Fruit fly (Drosophila melanogaster) whole organism, embryonic: ENCODE measurements around the gene Src64B.

Experiments used
- ATbp ChIP-seq: fragments of 200-800 bp; sonication (Bioruptor generic); optimal IDR thresholded peaks from 2 replicates; lab custom pipeline; 2017; ENCODE audit warnings: missing biosample characterization, mild to moderate bottlenecking, missing genetic modification characterization, missing genetic modification reagents
- Abd-B ChIP-seq: fragments of 200-800 bp; sonication (Bioruptor generic); optimal IDR thresholded peaks from 2 replicates; lab custom pipeline; 2018; ENCODE audit warnings: missing biosample characterization, mild to moderate bottlenecking, missing genetic modification characterization, moderate library complexity
- Aef1 ChIP-seq: fragments of 200-800 bp; sonication (Bioruptor generic); IDR thresholded peaks from 3 replicates; pipeline ENCODE4 v1.3.6; 2022; ENCODE audit warnings: missing biosample characterization, missing genetic modification characterization
- Blimp-1 ChIP-seq: fragments of 200-800 bp; sonication (Bioruptor generic); optimal IDR thresholded peaks from 3 replicates; lab custom pipeline; 2018; ENCODE audit warnings: missing biosample characterization, missing genetic modification characterization, mild to moderate bottlenecking, moderate library complexity, missing genetic modification reagents
- Bteb2 ChIP-seq: fragments of 200-800 bp; sonication (Bioruptor generic); optimal IDR thresholded peaks from 2 replicates; lab custom pipeline; 2016; ENCODE audit warnings: missing biosample characterization, missing genetic modification characterization
- CG11085 ChIP-seq: fragments of 200-800 bp; sonication (Bioruptor generic); IDR thresholded peaks from 2 replicates; pipeline ENCODE4 v1.3.6; 2022; ENCODE audit warnings: missing biosample characterization, missing genetic modification characterization
- CG11504 ChIP-seq: fragments of 200-800 bp; sonication (Bioruptor generic); optimal IDR thresholded peaks from 3 replicates; lab custom pipeline; 2019; ENCODE audit warnings: missing biosample characterization, mild to moderate bottlenecking, missing genetic modification characterization, moderate library complexity
- CG1233 ChIP-seq: fragments of 200-800 bp; sonication (Bioruptor generic); optimal IDR thresholded peaks from 4 replicates; lab custom pipeline; 2018; ENCODE audit warnings: missing biosample characterization, mild to moderate bottlenecking, missing genetic modification characterization
- CG13424 ChIP-seq: fragments of 200-800 bp; sonication (Bioruptor generic); optimal IDR thresholded peaks from 2 replicates; lab custom pipeline; 2019; ENCODE audit warnings: missing biosample characterization, mild to moderate bottlenecking, missing genetic modification characterization, moderate library complexity
- CG1529 ChIP-seq: fragments of 200-800 bp; sonication (Bioruptor generic); optimal IDR thresholded peaks from 3 replicates; lab custom pipeline; 2018; ENCODE audit warnings: missing biosample characterization, missing genetic modification characterization
- CG15479 ChIP-seq: fragments of 200-800 bp; sonication (Bioruptor generic); optimal IDR thresholded peaks from 3 replicates; lab custom pipeline; 2019; ENCODE audit warnings: missing biosample characterization, mild to moderate bottlenecking, missing genetic modification characterization, moderate library complexity
- CG15514 ChIP-seq: fragments of 200-800 bp; sonication (Bioruptor generic); optimal IDR thresholded peaks from 3 replicates; lab custom pipeline; 2017; ENCODE audit warnings: missing biosample characterization, missing genetic modification characterization, mild to moderate bottlenecking, moderate library complexity, missing genetic modification reagents
- CG16815 ChIP-seq: fragments of 200-800 bp; sonication (Bioruptor generic); optimal IDR thresholded peaks from 3 replicates; lab custom pipeline; 2017; ENCODE audit warnings: missing biosample characterization, mild to moderate bottlenecking, missing genetic modification characterization
- CG2712 ChIP-seq: fragments of 200-800 bp; optimal IDR thresholded peaks from 3 replicates; lab custom pipeline; 2019; ENCODE audit warnings: missing biosample characterization, mild to moderate bottlenecking, missing genetic modification characterization, moderate library complexity
- CG2889 ChIP-seq: fragments of 200-800 bp; sonication (Bioruptor generic); IDR thresholded peaks from 3 replicates; pipeline ENCODE4 v1.3.6; 2022; ENCODE audit warnings: missing biosample characterization, missing genetic modification characterization
- CG31441 ChIP-seq: fragments of 200-800 bp; sonication (Bioruptor generic); IDR thresholded peaks from 2 replicates; pipeline ENCODE4 v1.3.6; 2022; ENCODE audit warnings: missing biosample characterization, missing genetic modification characterization
- CG32767 ChIP-seq: fragments of 200-800 bp; sonication (Bioruptor generic); IDR thresholded peaks from 2 replicates; pipeline ENCODE4 v1.3.6; 2022; ENCODE audit warnings: missing biosample characterization, missing genetic modification characterization
- CG34422 ChIP-seq: fragments of 200-800 bp; sonication (Bioruptor generic); IDR thresholded peaks from 3 replicates; pipeline ENCODE4 v1.3.6; 2022; ENCODE audit warnings: missing biosample characterization, missing genetic modification characterization
- CG6254 ChIP-seq: fragments of 200-800 bp; sonication (Bioruptor generic); optimal IDR thresholded peaks from 3 replicates; lab custom pipeline; 2017; ENCODE audit warnings: mild to moderate bottlenecking, missing biosample characterization, missing genetic modification reagents, missing genetic modification characterization
- CG7372 ChIP-seq: fragments of 200-800 bp; sonication (Bioruptor generic); IDR thresholded peaks from 2 replicates; pipeline ENCODE4 v1.3.6; 2022; ENCODE audit warnings: missing biosample characterization, missing genetic modification characterization
- CrebB ChIP-seq: fragments of 200-800 bp; sonication (Bioruptor generic); optimal IDR thresholded peaks from 3 replicates; lab custom pipeline; 2018; ENCODE audit warnings: missing biosample characterization, mild to moderate bottlenecking, missing genetic modification characterization
- Dbx ChIP-seq: fragments of 200-800 bp; sonication (Bioruptor generic); IDR thresholded peaks from 3 replicates; pipeline ENCODE4 v1.3.6; 2022; ENCODE audit warnings: missing biosample characterization, missing genetic modification characterization
- Dek ChIP-seq: fragments of 200-800 bp; sonication (Bioruptor generic); optimal IDR thresholded peaks from 3 replicates; lab custom pipeline; 2019; ENCODE audit warnings: missing biosample characterization, mild to moderate bottlenecking, missing genetic modification characterization, moderate library complexity
- Fer3 ChIP-seq: fragments of 200-800 bp; sonication (Bioruptor generic); optimal IDR thresholded peaks from 2 replicates; lab custom pipeline; 2018; ENCODE audit warnings: missing biosample characterization, mild to moderate bottlenecking, missing genetic modification characterization, moderate library complexity
- Gug ChIP-seq: fragments of 200-800 bp; sonication (Bioruptor generic); IDR thresholded peaks from 4 replicates; pipeline ENCODE4 v1.3.6; 2022; ENCODE audit warnings: missing biosample characterization, missing genetic modification characterization
- Med ChIP-seq: fragments of 200-800 bp; sonication (Bioruptor generic); peaks from one replicate; lab custom pipeline; 2016; ENCODE audit warnings: missing biosample characterization, missing genetic modification characterization, mild to moderate bottlenecking, inconsistent platforms, moderate library complexity
- NFAT ChIP-seq: fragments of 200-800 bp; sonication (Bioruptor generic); IDR thresholded peaks from 2 replicates; pipeline ENCODE4 v1.3.6; 2022; ENCODE audit warnings: missing biosample characterization, missing genetic modification characterization
- Nf-YA ChIP-seq: fragments of 200-800 bp; sonication (Bioruptor generic); IDR thresholded peaks from 2 replicates; pipeline ENCODE4 v1.3.6; 2022; ENCODE audit warnings: missing biosample characterization, missing genetic modification characterization
- Nf-YC ChIP-seq: fragments of 200-800 bp; optimal IDR thresholded peaks from 3 replicates; lab custom pipeline; 2019; ENCODE audit warnings: missing biosample characterization, mild to moderate bottlenecking, missing genetic modification characterization, moderate library complexity
- Oli ChIP-seq: fragments of 200-800 bp; sonication (Bioruptor generic); optimal IDR thresholded peaks from 2 replicates; lab custom pipeline; 2018; ENCODE audit warnings: missing biosample characterization, mild to moderate bottlenecking, missing genetic modification characterization, moderate library complexity
- Opbp ChIP-seq: fragments of 200-800 bp; sonication (Bioruptor generic); IDR thresholded peaks from 3 replicates; pipeline ENCODE4 v1.3.6; 2022; ENCODE audit warnings: missing biosample characterization, missing genetic modification characterization; ENCODE audit not compliant: partially characterized antibody
- Ptx1 ChIP-seq: fragments of 200-800 bp; sonication (Bioruptor generic); IDR thresholded peaks from 2 replicates; pipeline ENCODE4 v1.3.6; 2022; ENCODE audit warnings: missing biosample characterization, missing genetic modification characterization
- Sox102F ChIP-seq: fragments of 200-800 bp; sonication (Bioruptor generic); optimal IDR thresholded peaks from 2 replicates; lab custom pipeline; 2018; ENCODE audit warnings: missing biosample characterization, mild to moderate bottlenecking, missing genetic modification characterization, moderate library complexity
- cas ChIP-seq: fragments of 200-800 bp; sonication (Bioruptor generic); IDR thresholded peaks from 2 replicates; pipeline ENCODE4 v1.3.6; 2022; ENCODE audit warnings: missing biosample characterization, missing genetic modification characterization
- chinmo ChIP-seq: fragments of 200-800 bp; sonication (Bioruptor generic); IDR thresholded peaks from 4 replicates; pipeline ENCODE4 v1.3.6; 2022; ENCODE audit warnings: missing biosample characterization, missing genetic modification characterization; ENCODE audit not compliant: partially characterized antibody
- ci ChIP-seq: fragments of 200-800 bp; sonication (Bioruptor generic); IDR thresholded peaks from 3 replicates; pipeline ENCODE4 v1.3.6; 2022; ENCODE audit warnings: missing biosample characterization, missing genetic modification characterization
- corto ChIP-seq: fragments of 200-800 bp; sonication (Bioruptor generic); optimal IDR thresholded peaks from 2 replicates; lab custom pipeline; 2016; ENCODE audit warnings: missing biosample characterization, mild to moderate bottlenecking, missing genetic modification characterization, moderate library complexity
- croc ChIP-seq: fragments of 200-800 bp; sonication (Bioruptor generic); conservative IDR thresholded peaks from 3 replicates; pipeline ENCODE4 v1.3.6; 2022; ENCODE audit warnings: missing biosample characterization, missing genetic modification characterization
- dmrt11E ChIP-seq: fragments of 200-800 bp; sonication (Bioruptor generic); optimal IDR thresholded peaks from 3 replicates; lab custom pipeline; 2018; ENCODE audit warnings: missing biosample characterization, mild to moderate bottlenecking, missing genetic modification characterization, moderate library complexity
- dpn ChIP-seq, 2 experiments: fragments of 200-800 bp; sonication (Bioruptor generic); optimal IDR thresholded peaks; 3 replicates each; lab custom pipeline; 2016; ENCODE audit warnings: missing biosample characterization in 2 of 2, missing genetic modification characterization in 2 of 2
- ewg ChIP-seq: fragments of 200-800 bp; sonication (Bioruptor generic); optimal IDR thresholded peaks from 3 replicates; lab custom pipeline; 2017; ENCODE audit warnings: mild to moderate bottlenecking, missing biosample characterization, missing genetic modification reagents, missing genetic modification characterization
- gem ChIP-seq: fragments of 200-800 bp; sonication (Bioruptor generic); optimal IDR thresholded peaks from 2 replicates; lab custom pipeline; 2019; ENCODE audit warnings: missing biosample characterization, mild to moderate bottlenecking, missing genetic modification characterization, moderate library complexity
- ham ChIP-seq: fragments of 200-800 bp; sonication (Bioruptor generic); IDR thresholded peaks from 2 replicates; pipeline ENCODE4 v1.3.6; 2022; ENCODE audit warnings: missing biosample characterization, missing genetic modification characterization
- hbn ChIP-seq: fragments of 200-800 bp; sonication (Bioruptor generic); IDR thresholded peaks from 2 replicates; pipeline ENCODE4 v1.3.6; 2022; ENCODE audit warnings: missing biosample characterization, missing genetic modification characterization; ENCODE audit not compliant: partially characterized antibody
- her ChIP-seq: fragments of 200-800 bp; sonication (Bioruptor generic); optimal IDR thresholded peaks from 2 replicates; lab custom pipeline; 2016; ENCODE audit warnings: missing biosample characterization, missing genetic modification characterization
- lmd ChIP-seq: fragments of 200-800 bp; sonication (Bioruptor generic); IDR thresholded peaks from 2 replicates; pipeline ENCODE4 v1.3.6; 2022; ENCODE audit warnings: missing biosample characterization, missing genetic modification characterization
- pho ChIP-seq: fragments of 200-800 bp; sonication (Bioruptor generic); optimal IDR thresholded peaks from 2 replicates; lab custom pipeline; 2016; ENCODE audit warnings: missing biosample characterization, missing genetic modification characterization
- phol ChIP-seq: fragments of 200-800 bp; sonication (Bioruptor generic); optimal IDR thresholded peaks from 3 replicates; lab custom pipeline; 2018; ENCODE audit warnings: missing biosample characterization, mild to moderate bottlenecking, missing genetic modification characterization, moderate library complexity
- sens-2 ChIP-seq: fragments of 200-800 bp; sonication (Bioruptor generic); IDR thresholded peaks from 2 replicates; pipeline ENCODE4 v1.3.6; 2022; ENCODE audit warnings: missing biosample characterization, missing genetic modification characterization
- toy ChIP-seq: fragments of 200-800 bp; sonication (Bioruptor generic); IDR thresholded peaks from 2 replicates; pipeline ENCODE4 v1.3.6; 2022; ENCODE audit warnings: missing biosample characterization, missing genetic modification characterization
- zen ChIP-seq: fragments of 200-800 bp; sonication (Bioruptor generic); optimal IDR thresholded peaks from 3 replicates; lab custom pipeline; 2018; ENCODE audit warnings: missing biosample characterization, mild to moderate bottlenecking, missing genetic modification characterization, moderate library complexity

The Src64B gene

dm6 chr3L:4623870-4624269 is 2.1 kb downstream of the Src64B start (continued):
- TF ChIP-seq Blimp-1 (GFP tag; lab: Kevin White, UChicago) = peak; percentile 18
- 0 out of 2 replicates have a peak, but pooled peaks have one; percentile 28 for TF ChIP-seq sens-2
- no peak for TF ChIP-seq ATbp (GFP tag; lab: Kevin White, UChicago)
- TF ChIP-seq gem (tag; lab: Kevin White, UChicago) = peak; percentile 34
- TF ChIP-seq dmrt11E (tag; lab: Kevin White, UChicago) = peak; percentile 14
- TF ChIP-seq Dek (tag; lab: Kevin White, UChicago) = no peak
- TF ChIP-seq CG15479 = no peak
- no peak for TF ChIP-seq corto
- no peak for TF ChIP-seq ham
- peak; percentile 48 for TF ChIP-seq CG2712
- 0 out of 2 replicates have a peak, but pooled peaks have one; percentile 23 for TF ChIP-seq CG31441 (GFP tag; lab: Robert Waterston, UW)
- no peak for TF ChIP-seq Aef1 (GFP tag; lab: Robert Waterston, UW)
- no peak for TF ChIP-seq cas
- TF ChIP-seq Sox102F (GFP tag; lab: Kevin White, UChicago) = peak; percentile 40
- no peak for TF ChIP-seq CG13424 (tag; lab: Kevin White, UChicago)
- TF ChIP-seq Opbp (GFP tag; lab: Robert Waterston, UW) = no peak
- peak; percentile 47 for TF ChIP-seq Ptx1 (GFP tag; lab: Robert Waterston, UW)
- peak in 1 of 2 experiments; percentile 12 for TF ChIP-seq dpn (GFP tag; optimal IDR thresholded peaks at IDR 0.05; lab: Kevin White, UChicago)
- no peak for TF ChIP-seq pho (GFP tag; lab: Kevin White, UChicago)
- no peak for TF ChIP-seq CrebB (tag; lab: Kevin White, UChicago)
- TF ChIP-seq Fer3 (tag; lab: Kevin White, UChicago) = no peak
- peak; percentile 11; the same call in 1 of the 2 replicates for TF ChIP-seq lmd (GFP tag; lab: Robert Waterston, UW)
- peak; percentile 58 for TF ChIP-seq Med (GFP tag; lab: Kevin White, UChicago)
- TF ChIP-seq zen (tag; lab: Kevin White, UChicago) = no peak
- TF ChIP-seq toy (GFP tag; lab: Robert Waterston, UW) = no peak
- TF ChIP-seq CG32767 = no peak
- TF ChIP-seq Bteb2 (GFP tag; lab: Kevin White, UChicago) = no peak
- no peak; the same call in 2 of the 3 replicates for TF ChIP-seq croc (GFP tag; lab: Robert Waterston, UW)
- TF ChIP-seq Dbx (GFP tag; lab: Robert Waterston, UW) = no peak
- TF ChIP-seq CG1233 = peak; percentile 9
- no peak for TF ChIP-seq hbn (GFP tag; lab: Robert Waterston, UW)
- no peak for TF ChIP-seq NFAT (GFP tag; lab: Robert Waterston, UW)
- TF ChIP-seq CG7372 (GFP tag; lab: Robert Waterston, UW) = no peak
- TF ChIP-seq CG6254 (GFP tag; lab: Kevin White, UChicago) = no peak
- TF ChIP-seq Nf-YA (GFP tag; lab: Robert Waterston, UW) = no peak
- peak; percentile 47 for TF ChIP-seq phol
- TF ChIP-seq Abd-B (GFP tag; lab: Kevin White, UChicago) = peak; percentile 13
- no peak for TF ChIP-seq chinmo (GFP tag; lab: Robert Waterston, UW)
- peak; percentile 47 for TF ChIP-seq CG11504 (tag; lab: Kevin White, UChicago)
- TF ChIP-seq Gug (GFP tag; lab: Robert Waterston, UW) = peak; percentile 4; the same call in 1 of the 4 replicates
- TF ChIP-seq CG2889 (GFP tag; lab: Robert Waterston, UW) = no peak
- TF ChIP-seq CG1529 (GFP tag; lab: Kevin White, UChicago) = no peak
- no peak for TF ChIP-seq CG11085 (GFP tag; lab: Robert Waterston, UW)
- TF ChIP-seq ci (GFP tag; lab: Robert Waterston, UW) = 0 out of 3 replicates have a peak, but pooled peaks have one; percentile 32
- peak; percentile 6 for TF ChIP-seq Oli (tag; lab: Kevin White, UChicago)
- TF ChIP-seq Nf-YC (tag; lab: Kevin White, UChicago) = no peak
- no peak for TF ChIP-seq CG16815 (GFP tag; lab: Kevin White, UChicago)
- TF ChIP-seq her (GFP tag; lab: Kevin White, UChicago) = no peak
- no peak for TF ChIP-seq ewg (GFP tag; lab: Kevin White, UChicago)
- no peak for TF ChIP-seq CG15514 (GFP tag; lab: Kevin White, UChicago)
- TF ChIP-seq CG34422 (GFP tag; lab: Robert Waterston, UW) = no peak
